Fruit fly (Drosophila melanogaster): ENCODE results near the gene CG14050.

CG14050 gene

dm6 chrX:2301069-2301508 lies 24.9 kb downstream of the CG14050 start (continued):
- peak; percentile 6; the same call in 1 of the 3 replicates for TF ChIP-seq ci (GFP tag; IDR thresholded peaks at IDR 0.05)
- TF ChIP-seq CG34376 (GFP tag; optimal IDR thresholded peaks at IDR 0.05), result peak; percentile 21
- peak; percentile 11 for TF ChIP-seq CG2712 (tag; optimal IDR thresholded peaks at IDR 0.05)
- TF ChIP-seq Nf-YC (tag; optimal IDR thresholded peaks at IDR 0.05), result no peak
- TF ChIP-seq CG4360 (GFP tag; IDR thresholded peaks at IDR 0.05), result peak; percentile 2; the same call in 1 of the 2 replicates
- peak; percentile 37 for TF ChIP-seq Hr3 (GFP tag; optimal IDR thresholded peaks at IDR 0.05)
- no peak for TF ChIP-seq HLH4C (GFP tag; IDR thresholded peaks at IDR 0.05; ENCODE audit: partially characterized antibody)
- TF ChIP-seq Ada2b (GFP tag; IDR thresholded peaks at IDR 0.05), result peak; percentile 49; the same call in 1 of the 2 replicates
- peak; percentile 77 for TF ChIP-seq Rfx (GFP tag; IDR thresholded peaks at IDR 0.05)
- peak; percentile 69 for TF ChIP-seq Hmr (GFP tag; optimal IDR thresholded peaks at IDR 0.05)
- TF ChIP-seq tin (GFP tag; optimal IDR thresholded peaks at IDR 0.05), result no peak
- no peak for TF ChIP-seq pros (GFP tag; optimal IDR thresholded peaks at IDR 0.05)
- peak; percentile 46 for TF ChIP-seq CG10209 (GFP tag; optimal IDR thresholded peaks at IDR 0.05)
- peak; percentile 61 for TF ChIP-seq CG9932 (GFP tag; IDR thresholded peaks at IDR 0.05)
- peak; percentile 45 for TF ChIP-seq scrt (GFP tag; optimal IDR thresholded peaks at IDR 0.05)
- TF ChIP-seq sens-2 (GFP tag; IDR thresholded peaks at IDR 0.05), result peak; percentile 19; the same call in 1 of the 2 replicates
- no peak for TF ChIP-seq CG14710 (tag; optimal IDR thresholded peaks at IDR 0.05)
- peak; percentile 41 for TF ChIP-seq Oli (tag; optimal IDR thresholded peaks at IDR 0.05)
- peak; percentile 95 for TF ChIP-seq crol (GFP tag; IDR thresholded peaks at IDR 0.05)
- peak; percentile 48; the same call in 1 of the 2 replicates for TF ChIP-seq CG4404 (GFP tag; IDR thresholded peaks at IDR 0.05)
- no peak for TF ChIP-seq CG17912 (GFP tag; optimal IDR thresholded peaks at IDR 0.05)
- peak; percentile 62 for TF ChIP-seq CoRest (tag; optimal IDR thresholded peaks at IDR 0.05)
- no peak for TF ChIP-seq Dll (GFP tag; IDR thresholded peaks at IDR 0.05; ENCODE audit: partially characterized antibody)
- peak; percentile 52 for TF ChIP-seq schlank (tag; optimal IDR thresholded peaks at IDR 0.05)
- TF ChIP-seq Usf (GFP tag; optimal IDR thresholded peaks at IDR 0.05), result peak; percentile 35
- TF ChIP-seq CG3847 (GFP tag; IDR thresholded peaks at IDR 0.05), result peak; percentile 29; the same call in 1 of the 2 replicates
- TF ChIP-seq D19B (GFP tag; optimal IDR thresholded peaks at IDR 0.05), result peak; percentile 42
- no peak for TF ChIP-seq cato (GFP tag; optimal IDR thresholded peaks at IDR 0.05; ENCODE audit: borderline replicate concordance)
- peak; percentile 5 for TF ChIP-seq CG10274 (GFP tag; optimal IDR thresholded peaks at IDR 0.05)
- TF ChIP-seq Rx (GFP tag; IDR thresholded peaks at IDR 0.05), result no peak
- peak; percentile 40 for TF ChIP-seq CG2120 (GFP tag; optimal IDR thresholded peaks at IDR 0.05)
- no peak for TF ChIP-seq gcm (GFP tag; optimal IDR thresholded peaks at IDR 0.05)
- TF ChIP-seq TFAM (GFP tag; optimal IDR thresholded peaks at IDR 0.05), result no peak
- TF ChIP-seq dmrt99B (tag; optimal IDR thresholded peaks at IDR 0.05), result peak; percentile 34
- TF ChIP-seq Meics (GFP tag; optimal IDR thresholded peaks at IDR 0.05), result peak; percentile 63
- TF ChIP-seq sr (GFP tag; IDR thresholded peaks at IDR 0.05), result peak; percentile 5; the same call in 1 of the 3 replicates
- TF ChIP-seq Trl (optimal IDR thresholded peaks at IDR 0.05), result peak; percentile 95 to 99
- TF ChIP-seq Trl (GFP tag; optimal IDR thresholded peaks at IDR 0.05), result no peak
- peak; percentile 60 for TF ChIP-seq gem (tag; optimal IDR thresholded peaks at IDR 0.05)
- no peak for TF ChIP-seq CG17361 (GFP tag; IDR thresholded peaks at IDR 0.05)
- peak; percentile 42 for TF ChIP-seq vvl (GFP tag; IDR thresholded peaks at IDR 0.05)
- TF ChIP-seq sob (GFP tag; IDR thresholded peaks at IDR 0.05), result no peak
- TF ChIP-seq Six4 (GFP tag; optimal IDR thresholded peaks at IDR 0.05), result peak; percentile 18
- TF ChIP-seq ase (GFP tag; IDR thresholded peaks at IDR 0.05), result no peak
- TF ChIP-seq lab (GFP tag; optimal IDR thresholded peaks at IDR 0.05), result peak; percentile 61
- peak; percentile 35 for TF ChIP-seq CG13424 (tag; optimal IDR thresholded peaks at IDR 0.05)
- peak; percentile 5; the same call in 1 of the 2 replicates for TF ChIP-seq onecut (GFP tag; IDR thresholded peaks at IDR 0.05)
- TF ChIP-seq CG42726 (GFP tag; IDR thresholded peaks at IDR 0.05; ENCODE audit: partially characterized antibody), result no peak
- peak; percentile 62 for TF ChIP-seq Ptx1 (GFP tag; IDR thresholded peaks at IDR 0.05)
- no peak for TF ChIP-seq aop (GFP tag; IDR thresholded peaks at IDR 0.05)
- peak; percentile 32 for TF ChIP-seq CG18619 (GFP tag; optimal IDR thresholded peaks at IDR 0.05)
